Worm (Caenorhabditis elegans) whole organism, L2 larva: ENCODE measurements around the gene F57A8.1.
A peak's percentile ranks its signal among the peaks of the same experiment; 100 is the strongest.

Source experiments
- C34F6.9 ChIP-seq: fragments of 150-350 bp; optimal IDR thresholded peaks from 2 replicates; lab custom pipeline; 2014; ENCODE audit warnings: missing biosample characterization, missing genetic modification characterization
- F13H6.1 ChIP-seq: sonication (generic microtip); optimal IDR thresholded peaks from 2 replicates; lab custom pipeline; 2016; ENCODE audit warnings: missing genetic modification characterization, missing compliant biosample characterization
- R02D3.7 ChIP-seq: fragments of 150-350 bp; optimal IDR thresholded peaks from 2 replicates; lab custom pipeline; 2014; ENCODE audit warnings: missing biosample characterization, missing genetic modification characterization
- Y55F3AM.14 ChIP-seq: fragments of 200-800 bp; sonication (Bioruptor generic); optimal IDR thresholded peaks from 2 replicates; lab custom pipeline; 2018; ENCODE audit warnings: mild to moderate bottlenecking, missing genetic modification characterization, missing compliant biosample characterization
- ZK546.5 ChIP-seq: sonication (generic microtip); optimal IDR thresholded peaks from 2 replicates; lab custom pipeline; 2017; ENCODE audit warnings: missing biosample characterization, missing genetic modification characterization
- alr-1 ChIP-seq: fragments of 150-350 bp; optimal IDR thresholded peaks from 2 replicates; lab custom pipeline; 2014; ENCODE audit warnings: missing biosample characterization, missing genetic modification characterization
- aly-2 ChIP-seq: fragments of 150-350 bp; optimal IDR thresholded peaks from 2 replicates; lab custom pipeline; 2014; ENCODE audit warnings: missing biosample characterization, missing genetic modification characterization
- ama-1 ChIP-seq: fragments of 150-350 bp; optimal IDR thresholded peaks from 2 replicates; lab custom pipeline; 2018; ENCODE audit warnings: inconsistent platforms
- blmp-1 ChIP-seq: sonication (generic microtip); optimal IDR thresholded peaks from 2 replicates; lab custom pipeline; 2017; ENCODE audit warnings: missing genetic modification characterization, mild to moderate bottlenecking, missing compliant biosample characterization, antibody characterized with exemption, moderate library complexity; ENCODE audit not compliant: insufficient read depth
- ceh-16 ChIP-seq: fragments of 150-350 bp; optimal IDR thresholded peaks from 2 replicates; lab custom pipeline; 2014; ENCODE audit warnings: missing biosample characterization, missing genetic modification characterization
- ceh-82 ChIP-seq: fragments of 150-350 bp; optimal IDR thresholded peaks from 2 replicates; lab custom pipeline; 2014; ENCODE audit warnings: missing biosample characterization, missing genetic modification characterization
- crh-2 ChIP-seq: sonication (generic microtip); optimal IDR thresholded peaks from 2 replicates; lab custom pipeline; 2017; ENCODE audit warnings: missing biosample characterization, missing genetic modification characterization
- dmd-4 ChIP-seq: sonication (generic microtip); optimal IDR thresholded peaks from 2 replicates; lab custom pipeline; 2017; ENCODE audit warnings: missing biosample characterization, missing genetic modification characterization
- egl-27 ChIP-seq: sonication (generic microtip); optimal IDR thresholded peaks from 3 replicates; lab custom pipeline; 2017; ENCODE audit warnings: missing biosample characterization, missing genetic modification reagents, missing genetic modification characterization
- elt-1 ChIP-seq: fragments of 150-350 bp; optimal IDR thresholded peaks from 2 replicates; lab custom pipeline; 2014; ENCODE audit warnings: missing biosample characterization, missing genetic modification characterization
- elt-3 ChIP-seq: sonication (generic microtip); optimal IDR thresholded peaks from 2 replicates; lab custom pipeline; 2017; ENCODE audit warnings: missing biosample characterization, missing genetic modification characterization
- fos-1 ChIP-seq: fragments of 150-350 bp; optimal IDR thresholded peaks from 2 replicates; lab custom pipeline; 2014; ENCODE audit warnings: missing biosample characterization, missing genetic modification characterization
- gmeb-1 ChIP-seq: fragments of 150-350 bp; optimal IDR thresholded peaks from 2 replicates; lab custom pipeline; 2014; ENCODE audit warnings: missing biosample characterization, missing genetic modification characterization
- lin-11 ChIP-seq: fragments of 150-350 bp; sonication (generic microtip); optimal IDR thresholded peaks from 2 replicates; lab custom pipeline; 2014; ENCODE audit warnings: missing biosample characterization, missing genetic modification characterization, inconsistent platforms, mixed read lengths
- lin-39 ChIP-seq: fragments of 150-350 bp; optimal IDR thresholded peaks from 2 replicates; lab custom pipeline; 2014; ENCODE audit warnings: missing biosample characterization, missing genetic modification reagents, missing genetic modification characterization
- lsy-2 ChIP-seq, 2 experiments: fragments of 150-350 bp in 1 of 2; sonication (generic microtip) in 1 of 2; optimal IDR thresholded peaks; 2 replicates each; lab custom pipeline; 2014 to 2017; ENCODE audit warnings: missing biosample characterization in 2 of 2, missing genetic modification characterization in 2 of 2
- mab-5 ChIP-seq: fragments of 150-350 bp; optimal IDR thresholded peaks from 2 replicates; lab custom pipeline; 2014; ENCODE audit warnings: missing biosample characterization, missing genetic modification characterization
- mbf-1 ChIP-seq: sonication (generic microtip); optimal IDR thresholded peaks from 2 replicates; lab custom pipeline; 2017; ENCODE audit warnings: missing biosample characterization, missing genetic modification characterization
- mdl-1 ChIP-seq, 2 experiments: fragments of 150-350 bp in 1 of 2; sonication (generic microtip) in 1 of 2; optimal IDR thresholded peaks; 2 replicates each; lab custom pipeline; 2017; ENCODE audit warnings: missing biosample characterization in 2 of 2, missing genetic modification characterization in 2 of 2
- nhr-10 ChIP-seq: sonication (generic microtip); optimal IDR thresholded peaks from 2 replicates; lab custom pipeline; 2017; ENCODE audit warnings: missing biosample characterization, missing genetic modification characterization
- nhr-11 ChIP-seq: fragments of 150-350 bp; optimal IDR thresholded peaks from 2 replicates; lab custom pipeline; 2014; ENCODE audit warnings: missing biosample characterization, missing genetic modification characterization
- nhr-12 ChIP-seq: fragments of 150-350 bp; optimal IDR thresholded peaks from 2 replicates; lab custom pipeline; 2014; ENCODE audit warnings: missing biosample characterization, missing genetic modification characterization
- nhr-129 ChIP-seq: fragments of 150-350 bp; optimal IDR thresholded peaks from 2 replicates; lab custom pipeline; 2014; ENCODE audit warnings: missing biosample characterization, missing genetic modification characterization
- nhr-21 ChIP-seq: fragments of 150-350 bp; optimal IDR thresholded peaks from 2 replicates; lab custom pipeline; 2014; ENCODE audit warnings: missing biosample characterization, missing genetic modification characterization
- nhr-23 ChIP-seq: fragments of 150-350 bp; optimal IDR thresholded peaks from 2 replicates; lab custom pipeline; 2014; ENCODE audit warnings: missing biosample characterization, missing genetic modification reagents, missing genetic modification characterization
- nhr-237 ChIP-seq: fragments of 150-350 bp; optimal IDR thresholded peaks from 2 replicates; lab custom pipeline; 2014; ENCODE audit warnings: missing biosample characterization, missing genetic modification characterization
- nhr-25 ChIP-seq: fragments of 150-350 bp; sonication (generic microtip); optimal IDR thresholded peaks from 3 replicates; lab custom pipeline; 2014; ENCODE audit warnings: missing biosample characterization, missing genetic modification characterization
- nhr-6 ChIP-seq: fragments of 150-350 bp; optimal IDR thresholded peaks from 2 replicates; lab custom pipeline; 2014; ENCODE audit warnings: missing biosample characterization, missing genetic modification characterization
- nhr-77 ChIP-seq: fragments of 150-350 bp; optimal IDR thresholded peaks from 2 replicates; lab custom pipeline; 2014; ENCODE audit warnings: missing biosample characterization, missing genetic modification characterization
- peb-1 ChIP-seq: fragments of 150-350 bp; optimal IDR thresholded peaks from 2 replicates; lab custom pipeline; 2014; ENCODE audit warnings: missing biosample characterization, missing genetic modification characterization
- sem-4 ChIP-seq: fragments of 150-350 bp; optimal IDR thresholded peaks from 2 replicates; lab custom pipeline; 2014; ENCODE audit warnings: missing biosample characterization, missing genetic modification reagents, missing genetic modification characterization
- skn-1 ChIP-seq: sonication (generic microtip); optimal IDR thresholded peaks from 2 replicates; lab custom pipeline; 2017; ENCODE audit warnings: missing biosample characterization, missing genetic modification characterization
- sma-3 ChIP-seq: sonication (generic microtip); optimal IDR thresholded peaks from 2 replicates; lab custom pipeline; 2016; ENCODE audit warnings: missing genetic modification reagents, missing genetic modification characterization, missing compliant biosample characterization
- snpc-4 ChIP-seq: fragments of 150-350 bp; optimal IDR thresholded peaks from 2 replicates; lab custom pipeline; 2014; ENCODE audit warnings: missing biosample characterization, missing genetic modification characterization
- unc-39 ChIP-seq: fragments of 150-350 bp; optimal IDR thresholded peaks from 2 replicates; lab custom pipeline; 2014; ENCODE audit warnings: missing biosample characterization, missing genetic modification characterization
- unc-55 ChIP-seq: fragments of 150-350 bp; sonication (generic microtip); optimal IDR thresholded peaks from 3 replicates; lab custom pipeline; 2014; ENCODE audit warnings: missing biosample characterization, missing genetic modification reagents, missing genetic modification characterization
- unc-62 ChIP-seq: fragments of 150-350 bp; optimal IDR thresholded peaks from 2 replicates; lab custom pipeline; 2014; ENCODE audit warnings: missing biosample characterization, missing genetic modification reagents, missing genetic modification characterization
- zag-1 ChIP-seq: fragments of 150-350 bp; optimal IDR thresholded peaks from 2 replicates; lab custom pipeline; 2014; ENCODE audit warnings: missing biosample characterization, missing genetic modification characterization
- ztf-1 ChIP-seq: fragments of 200-800 bp; sonication (Bioruptor generic); conservative IDR thresholded peaks from 2 replicates; pipeline ENCODE4 v1.3.6; 2022; ENCODE audit warnings: missing genetic modification characterization, missing compliant biosample characterization
- ztf-11 ChIP-seq: sonication (generic microtip); optimal IDR thresholded peaks from 2 replicates; lab custom pipeline; 2017; ENCODE audit warnings: missing biosample characterization, missing genetic modification characterization
- ztf-4 ChIP-seq: fragments of 150-350 bp; optimal IDR thresholded peaks from 2 replicates; lab custom pipeline; 2014; ENCODE audit warnings: missing biosample characterization, missing genetic modification characterization

F57A8.1 gene

ce11 chrV:10023062-10023536, 14.0 kb upstream of the F57A8.1 start:
- TF ChIP-seq lin-11 (tag; lab: Kevin White, UChicago) = no peak
- no peak for TF ChIP-seq mbf-1 (tag; lab: Kevin White, UChicago)
- TF ChIP-seq ztf-11 (tag; lab: Kevin White, UChicago) = no peak
- no peak for TF ChIP-seq unc-62 (GFP tag; lab: Kevin White, UChicago)
- no peak for TF ChIP-seq ceh-16 (tag; lab: Kevin White, UChicago)
- TF ChIP-seq sma-3 (GFP tag; lab: Kevin White, UChicago) = no peak
- no peak for TF ChIP-seq nhr-237 (tag; lab: Kevin White, UChicago)
- no peak for TF ChIP-seq elt-3 (tag; lab: Kevin White, UChicago)
- TF ChIP-seq nhr-23 (tag; lab: Kevin White, UChicago) = no peak
- TF ChIP-seq zag-1 = no peak
- no peak for TF ChIP-seq mdl-1 (tag; optimal IDR thresholded peaks at IDR 0.05; lab: Kevin White, UChicago)

ce11 chrV:10030992-10031383, 6.2 kb upstream of the F57A8.1 start, which contains the start of gene acl-2:
Gene acl-2 (minus strand): TSS chrV:10031092.
- TF ChIP-seq nhr-77 (tag; lab: Kevin White, UChicago) (no peak), ceh-16 (tag; lab: Kevin White, UChicago) (no peak), peb-1 (tag; lab: Kevin White, UChicago) (no peak), mab-5 (no peak), snpc-4 (tag; lab: Kevin White, UChicago) (no peak), gmeb-1 (tag; lab: Kevin White, UChicago) (no peak), zag-1 (no peak), sem-4 (tag; lab: Kevin White, UChicago) (no peak), ztf-4 (tag; lab: Kevin White, UChicago) (no peak), ztf-11 (tag; lab: Kevin White, UChicago) (no peak), unc-55 (no peak), unc-62 (GFP tag; lab: Kevin White, UChicago) (no peak), ZK546.5 (tag; lab: Kevin White, UChicago) (no peak), mdl-1 (tag; optimal IDR thresholded peaks at IDR 0.05; lab: Kevin White, UChicago) (no peak), skn-1 (no peak)

ce11 chrV:10031384-10032171, 5.6 kb upstream of the F57A8.1 start:
- TF ChIP-seq aly-2 (no peak), lin-39 (no peak), ztf-1 (GFP tag; lab: Robert Waterston, UW) (no peak), blmp-1 (tag; lab: Kevin White, UChicago) (no peak), elt-3 (tag; lab: Kevin White, UChicago) (no peak), mbf-1 (tag; lab: Kevin White, UChicago) (no peak), dmd-4 (tag; lab: Kevin White, UChicago) (no peak), unc-62 (GFP tag; lab: Kevin White, UChicago) (no peak), lin-11 (tag; lab: Kevin White, UChicago) (no peak), nhr-21 (peak; percentile 16), Y55F3AM.14 (GFP tag; lab: Kevin White, UChicago) (no peak), ceh-82 (tag; lab: Kevin White, UChicago) (no peak), C34F6.9 (tag; lab: Kevin White, UChicago) (peak; percentile 67), nhr-12 (no peak), alr-1 (tag; lab: Kevin White, UChicago) (no peak), nhr-129 (peak; percentile 52), F13H6.1 (tag; lab: Kevin White, UChicago) (peak; percentile 44), nhr-237 (tag; lab: Kevin White, UChicago) (no peak), ZK546.5 (tag; lab: Kevin White, UChicago) (no peak), skn-1 (no peak), egl-27 (tag; lab: Kevin White, UChicago) (peak; percentile 41), sem-4 (tag; lab: Kevin White, UChicago) (no peak), mdl-1 (tag; optimal IDR thresholded peaks at IDR 0.05; lab: Kevin White, UChicago) (no peak), mab-5 (no peak), nhr-25 (tag; lab: Kevin White, UChicago) (no peak), gmeb-1 (tag; lab: Kevin White, UChicago) (peak; percentile 81), unc-55 (peak; percentile 78), zag-1 (no peak), peb-1 (tag; lab: Kevin White, UChicago) (no peak), R02D3.7 (tag; lab: Kevin White, UChicago) (no peak), nhr-77 (tag; lab: Kevin White, UChicago) (no peak), fos-1 (tag; lab: Kevin White, UChicago) (peak; percentile 87), snpc-4 (tag; lab: Kevin White, UChicago) (no peak), ztf-4 (tag; lab: Kevin White, UChicago) (no peak), nhr-11 (tag; lab: Kevin White, UChicago) (no peak), unc-39 (tag; lab: Kevin White, UChicago) (no peak), ceh-16 (tag; lab: Kevin White, UChicago) (no peak), nhr-6 (tag; lab: Kevin White, UChicago) (no peak), lsy-2 (tag; optimal IDR thresholded peaks at IDR 0.05; lab: Kevin White, UChicago) (peak; percentile 6 to 70), ama-1 (lab: Kevin White, UChicago) (no peak), elt-1 (no peak), crh-2 (tag; lab: Kevin White, UChicago) (peak; percentile 1), nhr-10 (tag; lab: Kevin White, UChicago) (no peak)
